Worm (Caenorhabditis elegans) whole organism, L3 larva: ENCODE data around the gene C24D10.4.

ENCODE experiments used
- ama-1 ChIP-seq: fragments of 150-350 bp; optimal IDR thresholded peaks from 2 replicates; lab custom pipeline; 2018
- ceh-16 ChIP-seq: sonication (generic microtip); optimal IDR thresholded peaks from 2 replicates; lab custom pipeline; 2017; ENCODE audit warnings: missing biosample characterization, missing genetic modification characterization
- jun-1 ChIP-seq: fragments of 150-350 bp; optimal IDR thresholded peaks from 2 replicates; lab custom pipeline; 2014; ENCODE audit warnings: missing biosample characterization, missing genetic modification reagents, missing genetic modification characterization
- mdl-1 ChIP-seq: fragments of 150-350 bp; optimal IDR thresholded peaks from 2 replicates; lab custom pipeline; 2014; ENCODE audit warnings: missing biosample characterization, missing genetic modification characterization
- nhr-11 ChIP-seq: fragments of 150-350 bp; optimal IDR thresholded peaks from 2 replicates; lab custom pipeline; 2014; ENCODE audit warnings: missing biosample characterization, missing genetic modification characterization
- nhr-77 ChIP-seq: fragments of 150-350 bp; optimal IDR thresholded peaks from 2 replicates; lab custom pipeline; 2014; ENCODE audit warnings: missing biosample characterization, missing genetic modification characterization
- tbx-2 ChIP-seq: sonication (generic microtip); optimal IDR thresholded peaks from 2 replicates; lab custom pipeline; 2016; ENCODE audit warnings: mild to moderate bottlenecking, missing genetic modification characterization, missing compliant biosample characterization
- ztf-11 ChIP-seq: fragments of 150-350 bp; optimal IDR thresholded peaks from 2 replicates; lab custom pipeline; 2014; ENCODE audit warnings: missing biosample characterization, missing genetic modification characterization

ce11 chrIV:5206716-5207115 is 46.4 kb downstream of the C24D10.4 start:
- TF ChIP-seq tbx-2 (tag; lab: Kevin White, UChicago) (no peak), nhr-11 (no peak), ztf-11 (tag; lab: Kevin White, UChicago) (no peak), mdl-1 (tag; lab: Kevin White, UChicago) (no peak), nhr-77 (tag; lab: Kevin White, UChicago) (no peak), ama-1 (lab: Kevin White, UChicago) (no peak), jun-1 (tag; lab: Kevin White, UChicago) (no peak), ceh-16 (no peak)
